Worm (Caenorhabditis elegans) whole organism, midembryonic: ENCODE results near the gene clec-118.
"Not testable (repeated sequence)": the region's sequence is repeated elsewhere in the genome, so short reads cannot be mapped to it uniquely, and the experiment has no call there.

Experiments used
- flt-1 ChIP-seq: fragments of 200-800 bp; sonication (Bioruptor generic); IDR thresholded peaks from 2 replicates; pipeline ENCODE4 v1.3.6; 2022; ENCODE audit warnings: missing genetic modification characterization, missing compliant biosample characterization
- tab-1 ChIP-seq: fragments of 200-800 bp; sonication (Bioruptor generic); IDR thresholded peaks from 2 replicates; pipeline ENCODE4 v1.3.6; 2022; ENCODE audit warnings: missing genetic modification characterization, missing compliant biosample characterization

ce11 chrII:612361-612760 is at the start of gene clec-118:
- not testable (repeated sequence) for TF ChIP-seq flt-1, tab-1 (GFP tag; lab: Robert Waterston, UW)
